Worm (Caenorhabditis elegans) whole organism, young adult: Measurements from ENCODE around the gene Y32B12B.2.

Experiments
- B0336.3 ChIP-seq: fragments of 200-800 bp; sonication (Bioruptor generic); IDR thresholded peaks from 2 replicates; pipeline ENCODE4 v1.3.6; 2022; ENCODE audit warnings: missing genetic modification characterization, missing compliant biosample characterization
- D2030.7 ChIP-seq: fragments of 200-800 bp; sonication (Bioruptor generic); IDR thresholded peaks from 2 replicates; pipeline ENCODE4 v1.3.6; 2022; ENCODE audit warnings: missing genetic modification reagents, missing genetic modification characterization, missing compliant biosample characterization
- F10E7.11 ChIP-seq: sonication (generic microtip); optimal IDR thresholded peaks from 2 replicates; lab custom pipeline; 2017; ENCODE audit warnings: mild to moderate bottlenecking, missing genetic modification characterization, moderate library complexity, missing compliant biosample characterization
- F22D6.2 ChIP-seq: sonication (generic microtip); optimal IDR thresholded peaks from 2 replicates; lab custom pipeline; 2016; ENCODE audit warnings: mild to moderate bottlenecking, missing genetic modification characterization, missing compliant biosample characterization
- F23B12.7 ChIP-seq: sonication (generic microtip); optimal IDR thresholded peaks from 2 replicates; lab custom pipeline; 2017; ENCODE audit warnings: missing genetic modification characterization, mild to moderate bottlenecking, missing compliant biosample characterization, antibody characterized with exemption, moderate library complexity; ENCODE audit not compliant: insufficient read depth
- F33H1.4 ChIP-seq: fragments of 200-800 bp; sonication (Bioruptor generic); IDR thresholded peaks from 2 replicates; pipeline ENCODE4 v1.3.6; 2022; ENCODE audit warnings: missing genetic modification reagents, missing genetic modification characterization, missing compliant biosample characterization
- F37B4.10 ChIP-seq: fragments of 200-800 bp; sonication (Bioruptor generic); IDR thresholded peaks from 2 replicates; pipeline ENCODE4 v1.3.6; 2022; ENCODE audit warnings: missing genetic modification characterization, missing compliant biosample characterization
- F52B5.7 ChIP-seq: sonication (generic microtip); optimal IDR thresholded peaks from 2 replicates; lab custom pipeline; 2016; ENCODE audit warnings: mild to moderate bottlenecking, missing genetic modification characterization, missing compliant biosample characterization
- F57C9.4 ChIP-seq: sonication (generic microtip); optimal IDR thresholded peaks from 2 replicates; lab custom pipeline; 2017; ENCODE audit warnings: mild to moderate bottlenecking, missing genetic modification characterization, missing compliant biosample characterization
- T07F8.4 ChIP-seq: sonication (generic microtip); optimal IDR thresholded peaks from 2 replicates; lab custom pipeline; 2016; ENCODE audit warnings: mild to moderate bottlenecking, missing genetic modification characterization, moderate library complexity, missing compliant biosample characterization
- Y53F4B.3 ChIP-seq: fragments of 200-800 bp; sonication (Bioruptor generic); IDR thresholded peaks from 2 replicates; pipeline ENCODE4 v1.3.6; 2022; ENCODE audit warnings: missing genetic modification reagents, missing genetic modification characterization, missing compliant biosample characterization
- Y56A3A.18 ChIP-seq: fragments of 200-800 bp; sonication (Bioruptor generic); IDR thresholded peaks from 2 replicates; pipeline ENCODE4 v1.3.6; 2022; ENCODE audit warnings: missing genetic modification reagents, missing genetic modification characterization, missing compliant biosample characterization
- ama-1 ChIP-seq, 3 experiments: fragments of 150-350 bp in 1 of 3; sonication (generic microtip) in 2 of 3; optimal IDR thresholded peaks; 2 replicates each; lab custom pipeline; 2014 to 2018; ENCODE audit warnings: missing biosample characterization in 2 of 3, missing genetic modification characterization in 2 of 3, missing genetic modification reagents in 2 of 3
- atf-7 ChIP-seq: sonication (generic microtip); optimal IDR thresholded peaks from 2 replicates; lab custom pipeline; 2017; ENCODE audit warnings: mild to moderate bottlenecking, missing genetic modification characterization, missing compliant biosample characterization
- athp-1 ChIP-seq: sonication (generic microtip); optimal IDR thresholded peaks from 2 replicates; lab custom pipeline; 2017; ENCODE audit warnings: mild to moderate bottlenecking, missing genetic modification characterization, missing compliant biosample characterization
- attf-3 ChIP-seq: fragments of 200-800 bp; sonication (Bioruptor generic); conservative IDR thresholded peaks from 2 replicates; pipeline ENCODE4 v1.3.6; 2022; ENCODE audit warnings: missing genetic modification reagents, missing genetic modification characterization, missing compliant biosample characterization
- attf-5 ChIP-seq: fragments of 200-800 bp; sonication (Bioruptor generic); optimal IDR thresholded peaks from 2 replicates; lab custom pipeline; 2018; ENCODE audit warnings: mild to moderate bottlenecking, missing genetic modification characterization, missing compliant biosample characterization
- bed-2 ChIP-seq: fragments of 200-800 bp; sonication (Bioruptor generic); IDR thresholded peaks from 2 replicates; pipeline ENCODE4 v1.3.6; 2022; ENCODE audit warnings: missing genetic modification reagents, missing genetic modification characterization, missing compliant biosample characterization
- ccch-3 ChIP-seq: fragments of 200-800 bp; sonication (Bioruptor generic); optimal IDR thresholded peaks from 2 replicates; lab custom pipeline; 2018; ENCODE audit warnings: mild to moderate bottlenecking, missing genetic modification characterization, missing compliant biosample characterization
- ceh-58 ChIP-seq: fragments of 200-800 bp; sonication (Bioruptor generic); IDR thresholded peaks from 2 replicates; pipeline ENCODE4 v1.3.6; 2022; ENCODE audit warnings: missing genetic modification characterization, missing compliant biosample characterization
- dpl-1 ChIP-seq: fragments of 150-350 bp; optimal IDR thresholded peaks from 2 replicates; lab custom pipeline; 2014; ENCODE audit warnings: missing biosample characterization, missing genetic modification reagents, missing genetic modification characterization
- hlh-12 ChIP-seq: sonication (generic microtip); optimal IDR thresholded peaks from 2 replicates; lab custom pipeline; 2016; ENCODE audit warnings: missing genetic modification characterization, missing compliant biosample characterization
- hlh-26 ChIP-seq: fragments of 200-800 bp; sonication (Bioruptor generic); conservative IDR thresholded peaks from 2 replicates; pipeline ENCODE4 v1.3.6; 2022; ENCODE audit warnings: missing genetic modification reagents, missing genetic modification characterization, missing compliant biosample characterization
- hmg-1.2 ChIP-seq: fragments of 200-800 bp; sonication (Bioruptor generic); IDR thresholded peaks from 2 replicates; pipeline ENCODE4 v1.3.6; 2022; ENCODE audit warnings: missing genetic modification reagents, missing genetic modification characterization, missing compliant biosample characterization
- let-607 ChIP-seq, 2 experiments: fragments of 200-800 bp in 1 of 2; sonication (Bioruptor generic) in 1 of 2; sonication (generic microtip) in 1 of 2; optimal IDR thresholded peaks; 2 replicates each; lab custom pipeline; 2016 to 2018; ENCODE audit warnings: mild to moderate bottlenecking in 2 of 2, missing compliant biosample characterization in 2 of 2, missing genetic modification characterization in 2 of 2, moderate library complexity in 2 of 2, missing genotype in 1 of 2
- lin-26 ChIP-seq: fragments of 200-800 bp; sonication (Bioruptor generic); IDR thresholded peaks from 2 replicates; pipeline ENCODE4 v1.3.6; 2022; ENCODE audit warnings: missing genetic modification reagents, missing genetic modification characterization, missing compliant biosample characterization
- madf-10 ChIP-seq: sonication (generic microtip); optimal IDR thresholded peaks from 2 replicates; lab custom pipeline; 2016; ENCODE audit warnings: mild to moderate bottlenecking, missing genetic modification characterization, missing compliant biosample characterization
- madf-3 ChIP-seq: fragments of 200-800 bp; sonication (Bioruptor generic); IDR thresholded peaks from 2 replicates; pipeline ENCODE4 v1.3.6; 2022; ENCODE audit warnings: missing genetic modification reagents, missing genetic modification characterization, missing compliant biosample characterization
- madf-6 ChIP-seq: fragments of 200-800 bp; sonication (Bioruptor generic); IDR thresholded peaks from 2 replicates; pipeline ENCODE4 v1.3.6; 2022; ENCODE audit warnings: missing genetic modification reagents, missing genetic modification characterization, missing compliant biosample characterization
- mcd-1 ChIP-seq: fragments of 200-800 bp; sonication (Bioruptor generic); IDR thresholded peaks from 2 replicates; pipeline ENCODE4 v1.3.6; 2022; ENCODE audit warnings: missing genetic modification reagents, missing genetic modification characterization, missing compliant biosample characterization
- nfya-1 ChIP-seq: sonication (generic microtip); optimal IDR thresholded peaks from 2 replicates; lab custom pipeline; 2017; ENCODE audit warnings: antibody characterized with exemption, missing compliant biosample characterization, missing genetic modification characterization, borderline replicate concordance; ENCODE audit not compliant: insufficient read depth
- nfya-2 ChIP-seq: fragments of 200-800 bp; sonication (Bioruptor generic); IDR thresholded peaks from 2 replicates; pipeline ENCODE4 v1.3.6; 2022; ENCODE audit warnings: missing genetic modification reagents, missing genetic modification characterization, missing compliant biosample characterization
- nfyb-1 ChIP-seq: fragments of 200-800 bp; sonication (Bioruptor generic); IDR thresholded peaks from 2 replicates; pipeline ENCODE4 v1.3.6; 2022; ENCODE audit warnings: missing genetic modification reagents, missing genetic modification characterization, missing compliant biosample characterization
- nhr-120 ChIP-seq: fragments of 200-800 bp; sonication (Bioruptor generic); IDR thresholded peaks from 2 replicates; pipeline ENCODE4 v1.3.6; 2022; ENCODE audit warnings: missing genetic modification characterization, missing compliant biosample characterization
- nhr-27 ChIP-seq: fragments of 200-800 bp; sonication (Bioruptor generic); optimal IDR thresholded peaks from 2 replicates; lab custom pipeline; 2018; ENCODE audit warnings: mild to moderate bottlenecking, missing genetic modification characterization, moderate library complexity, missing compliant biosample characterization
- pbrm-1 ChIP-seq: fragments of 200-800 bp; sonication (Bioruptor generic); IDR thresholded peaks from 2 replicates; pipeline ENCODE4 v1.3.6; 2022; ENCODE audit warnings: missing genetic modification reagents, missing genetic modification characterization, missing compliant biosample characterization
- pha-4 ChIP-seq: fragments of 150-350 bp; sonication (generic microtip); optimal IDR thresholded peaks from 2 replicates; lab custom pipeline; 2014; ENCODE audit warnings: missing biosample characterization, missing genetic modification reagents, missing genetic modification characterization
- rcor-1 ChIP-seq: fragments of 200-800 bp; sonication (Bioruptor generic); IDR thresholded peaks from 2 replicates; pipeline ENCODE4 v1.3.6; 2022; ENCODE audit warnings: missing genetic modification reagents, missing genetic modification characterization, missing compliant biosample characterization
- rec-8 ChIP-seq, 2 experiments: sonication (generic microtip); optimal IDR thresholded peaks; 2 replicates each; lab custom pipeline; 2016; ENCODE audit warnings: mild to moderate bottlenecking in 2 of 2, missing genetic modification characterization in 2 of 2, missing genetic modification reagents in 2 of 2, missing genotype in 2 of 2, missing biosample characterization in 1 of 2, missing compliant biosample characterization in 1 of 2, moderate library complexity in 1 of 2
- repo-1 ChIP-seq: sonication (generic microtip); optimal IDR thresholded peaks from 2 replicates; lab custom pipeline; 2017; ENCODE audit warnings: mild to moderate bottlenecking, missing genetic modification characterization, missing compliant biosample characterization
- snpc-4 ChIP-seq, 5 experiments: fragments of 150-350 bp in 1 of 5; sonication (generic microtip) in 4 of 5; optimal IDR thresholded peaks; 2 replicates each; lab custom pipeline; 2014 to 2018; ENCODE audit warnings: missing genetic modification characterization in 5 of 5, missing biosample characterization in 3 of 5, antibody characterized with exemption in 2 of 5, mild to moderate bottlenecking in 2 of 5, missing compliant biosample characterization in 2 of 5, missing genotype in 2 of 5, moderate library complexity in 2 of 5, missing genetic modification reagents in 1 of 5
- sptf-2 ChIP-seq: fragments of 200-800 bp; sonication (Bioruptor generic); optimal IDR thresholded peaks from 2 replicates; lab custom pipeline; 2018; ENCODE audit warnings: mild to moderate bottlenecking, missing genetic modification characterization, missing compliant biosample characterization
- zfh-2 ChIP-seq: fragments of 200-800 bp; sonication (Bioruptor generic); conservative IDR thresholded peaks from 2 replicates; pipeline ENCODE4 v1.3.6; 2022; ENCODE audit warnings: missing genetic modification reagents, missing genetic modification characterization, missing compliant biosample characterization
- ztf-22 ChIP-seq: fragments of 200-800 bp; sonication (Bioruptor generic); optimal IDR thresholded peaks from 2 replicates; lab custom pipeline; 2018; ENCODE audit warnings: mild to moderate bottlenecking, missing genetic modification characterization, moderate library complexity, missing compliant biosample characterization
- ztf-26 ChIP-seq: sonication (generic microtip); optimal IDR thresholded peaks from 2 replicates; lab custom pipeline; 2017; ENCODE audit warnings: missing genetic modification characterization, missing compliant biosample characterization
- ztf-28 ChIP-seq: fragments of 200-800 bp; sonication (Bioruptor generic); IDR thresholded peaks from 2 replicates; pipeline ENCODE4 v1.3.6; 2022; ENCODE audit warnings: missing genetic modification reagents, missing genetic modification characterization, missing compliant biosample characterization
- ztf-6 ChIP-seq: fragments of 200-800 bp; sonication (Bioruptor generic); IDR thresholded peaks from 2 replicates; pipeline ENCODE4 v1.3.6; 2022; ENCODE audit warnings: missing genetic modification reagents, missing genetic modification characterization, missing compliant biosample characterization

Y32B12B.2 gene

ce11 chrV:16537908-16538446 lies at the start of gene Y32B12B.2 (continued):
- TF ChIP-seq hlh-12 (tag; lab: Kevin White, UChicago) (no peak), ztf-26 (no peak), nhr-27 (tag; lab: Kevin White, UChicago) (no peak), rcor-1 (GFP tag; lab: Robert Waterston, UW) (0 out of 2 replicates have a peak, but pooled peaks have one; percentile 15), snpc-4 (GFP tag; optimal IDR thresholded peaks at IDR 0.05; lab: Kevin White, UChicago) (no peak), snpc-4 (tag; optimal IDR thresholded peaks at IDR 0.05; lab: Kevin White, UChicago) (peak in 2 of 4 experiments; percentile 52 to 73), lin-26 (GFP tag; lab: Robert Waterston, UW) (no peak), bed-2 (GFP tag; lab: Robert Waterston, UW) (no peak; the same call in 1 of the 2 replicates), F33H1.4 (GFP tag; lab: Robert Waterston, UW) (no peak), F37B4.10 (GFP tag; lab: Robert Waterston, UW) (no peak), attf-3 (GFP tag; lab: Robert Waterston, UW) (no peak; the same call in 1 of the 2 replicates), hmg-1.2 (GFP tag; lab: Robert Waterston, UW) (peak; percentile 81), F23B12.7 (tag; lab: Kevin White, UChicago) (no peak), ceh-58 (GFP tag; lab: Robert Waterston, UW) (no peak), madf-6 (GFP tag; lab: Robert Waterston, UW) (no peak; the same call in none of the 2 replicates), nfya-1 (no peak), zfh-2 (GFP tag; lab: Robert Waterston, UW) (no peak), madf-10 (tag; lab: Kevin White, UChicago) (no peak), madf-3 (GFP tag; lab: Robert Waterston, UW) (0 out of 2 replicates have a peak, but pooled peaks have one; percentile 17), rec-8 (tag; optimal IDR thresholded peaks at IDR 0.05; lab: Kevin White, UChicago) (no peak), ztf-6 (GFP tag; lab: Robert Waterston, UW) (0 out of 2 replicates have a peak, but pooled peaks have one; percentile 11), ama-1 (optimal IDR thresholded peaks at IDR 0.05; lab: Kevin White, UChicago) (no peak), ama-1 (GFP tag; optimal IDR thresholded peaks at IDR 0.05; lab: Kevin White, UChicago) (no peak), B0336.3 (GFP tag; lab: Robert Waterston, UW) (peak; percentile 63; the same call in 1 of the 2 replicates), atf-7 (tag; lab: Kevin White, UChicago) (no peak), ztf-28 (GFP tag; lab: Robert Waterston, UW) (peak; percentile 41; the same call in 1 of the 2 replicates), nfya-2 (GFP tag; lab: Robert Waterston, UW) (no peak), nfyb-1 (peak; percentile 74), F52B5.7 (tag; lab: Kevin White, UChicago) (no peak), Y53F4B.3 (GFP tag; lab: Robert Waterston, UW) (no peak), F57C9.4 (tag; lab: Kevin White, UChicago) (no peak), ztf-22 (GFP tag; lab: Kevin White, UChicago) (no peak), pha-4 (no peak), repo-1 (tag; lab: Kevin White, UChicago) (no peak), athp-1 (peak; percentile 9), dpl-1 (GFP tag; lab: Kevin White, UChicago) (peak; percentile 76), nhr-120 (GFP tag; lab: Robert Waterston, UW) (no peak), T07F8.4 (tag; lab: Kevin White, UChicago) (no peak), D2030.7 (GFP tag; lab: Robert Waterston, UW) (peak; percentile 67; the same call in 1 of the 2 replicates), F10E7.11 (tag; lab: Kevin White, UChicago) (no peak), pbrm-1 (GFP tag; lab: Robert Waterston, UW) (peak; percentile 68; the same call in 1 of the 2 replicates), ccch-3 (GFP tag; lab: Kevin White, UChicago) (no peak), let-607 (tag; optimal IDR thresholded peaks at IDR 0.05; lab: Kevin White, UChicago) (peak in 1 of 2 experiments; percentile 52), hlh-26 (GFP tag; lab: Robert Waterston, UW) (no peak), F22D6.2 (tag; lab: Kevin White, UChicago) (no peak), sptf-2 (no peak), Y56A3A.18 (GFP tag; lab: Robert Waterston, UW) (no peak), mcd-1 (peak; percentile 85), attf-5 (GFP tag; lab: Kevin White, UChicago) (peak; percentile 50)
